Worm (Caenorhabditis elegans) whole organism, L4 larva: ENCODE results near the gene ragc-1.

ENCODE experiments used
- F37D6.2 ChIP-seq: sonication (generic microtip); optimal IDR thresholded peaks from 2 replicates; lab custom pipeline; 2016; ENCODE audit warnings: mild to moderate bottlenecking, missing genetic modification characterization, missing compliant biosample characterization
- F44E2.7 ChIP-seq: fragments of 200-800 bp; sonication (Bioruptor generic); IDR thresholded peaks from 2 replicates; pipeline ENCODE4 v2.1.2; 2022; ENCODE audit warnings: missing genetic modification characterization, missing compliant biosample characterization
- T20F7.1 ChIP-seq: fragments of 200-800 bp; sonication (Bioruptor generic); optimal IDR thresholded peaks from 2 replicates; lab custom pipeline; 2018; ENCODE audit warnings: mild to moderate bottlenecking, missing genetic modification characterization, missing compliant biosample characterization
- Y48G9A.11 ChIP-seq: fragments of 200-800 bp; sonication (Bioruptor generic); IDR thresholded peaks from 2 replicates; pipeline ENCODE4 v1.3.6; 2022; ENCODE audit warnings: missing genetic modification reagents, missing genetic modification characterization, missing compliant biosample characterization
- aha-1 ChIP-seq: fragments of 150-350 bp; peaks from one replicate; lab custom pipeline; 2014; ENCODE audit warnings: missing biosample characterization, missing genetic modification characterization
- ceh-20 ChIP-seq: fragments of 200-800 bp; sonication (Bioruptor generic); IDR thresholded peaks from 2 replicates; pipeline ENCODE4 v1.3.6; 2022; ENCODE audit warnings: missing genetic modification reagents, missing genetic modification characterization, missing compliant biosample characterization
- cey-2 ChIP-seq: sonication (generic microtip); optimal IDR thresholded peaks from 3 replicates; lab custom pipeline; 2017; ENCODE audit warnings: missing genetic modification characterization, mild to moderate bottlenecking, missing compliant biosample characterization, antibody characterized with exemption, borderline replicate concordance; ENCODE audit not compliant: insufficient read depth
- ctbp-1 ChIP-seq: fragments of 200-800 bp; sonication (Bioruptor generic); IDR thresholded peaks from 2 replicates; pipeline ENCODE4 v1.3.6; 2022; ENCODE audit warnings: missing genetic modification reagents, missing genetic modification characterization, missing compliant biosample characterization
- daf-12 ChIP-seq: fragments of 150-350 bp; optimal IDR thresholded peaks from 2 replicates; lab custom pipeline; 2014; ENCODE audit warnings: missing biosample characterization, missing genetic modification reagents, missing genetic modification characterization
- daf-16 ChIP-seq, 3 experiments: sonication (generic microtip); optimal IDR thresholded peaks; 2 replicates each; lab custom pipeline; 2016 to 2017; ENCODE audit warnings: missing genetic modification characterization in 3 of 3, missing genetic modification reagents in 3 of 3, mild to moderate bottlenecking in 2 of 3, missing compliant biosample characterization in 2 of 3, missing biosample characterization in 1 of 3, moderate library complexity in 1 of 3
- dmd-6 ChIP-seq: fragments of 200-800 bp; sonication (Bioruptor generic); IDR thresholded peaks from 2 replicates; pipeline ENCODE4 v1.3.6; 2022; ENCODE audit warnings: missing genetic modification reagents, missing genetic modification characterization, missing compliant biosample characterization
- dmd-9 ChIP-seq: fragments of 200-800 bp; sonication (Bioruptor generic); IDR thresholded peaks from 2 replicates; pipeline ENCODE4 v1.3.6; 2022; ENCODE audit warnings: missing genetic modification reagents, missing genetic modification characterization, missing compliant biosample characterization
- duxl-1 ChIP-seq: sonication (generic microtip); optimal IDR thresholded peaks from 2 replicates; lab custom pipeline; 2016; ENCODE audit warnings: mild to moderate bottlenecking, missing genetic modification characterization, moderate library complexity, missing compliant biosample characterization; ENCODE audit not compliant: poor library complexity
- dve-1 ChIP-seq: sonication (generic microtip); optimal IDR thresholded peaks from 2 replicates; lab custom pipeline; 2017; ENCODE audit warnings: antibody characterized with exemption, mild to moderate bottlenecking, missing genetic modification characterization, missing compliant biosample characterization; ENCODE audit not compliant: insufficient read depth
- egl-43 ChIP-seq: fragments of 200-800 bp; sonication (Bioruptor generic); IDR thresholded peaks from 2 replicates; pipeline ENCODE4 v1.3.6; 2022; ENCODE audit warnings: missing genetic modification reagents, missing genetic modification characterization, missing compliant biosample characterization
- hlh-11 ChIP-seq: fragments of 200-800 bp; sonication (Bioruptor generic); optimal IDR thresholded peaks from 2 replicates; lab custom pipeline; 2018; ENCODE audit warnings: mild to moderate bottlenecking, missing genetic modification characterization, missing compliant biosample characterization
- hlh-30 ChIP-seq: sonication (generic microtip); optimal IDR thresholded peaks from 2 replicates; lab custom pipeline; 2017; ENCODE audit warnings: antibody characterized with exemption, mild to moderate bottlenecking, missing genetic modification characterization, missing compliant biosample characterization; ENCODE audit not compliant: insufficient read depth
- hmg-1.1 ChIP-seq: fragments of 200-800 bp; sonication (Bioruptor generic); IDR thresholded peaks from 2 replicates; pipeline ENCODE4 v1.3.6; 2022; ENCODE audit warnings: missing genetic modification reagents, missing genetic modification characterization, missing compliant biosample characterization
- lin-1 ChIP-seq: fragments of 200-800 bp; sonication (Bioruptor generic); IDR thresholded peaks from 2 replicates; pipeline ENCODE4 v1.3.6; 2022; ENCODE audit warnings: missing genetic modification reagents, missing genetic modification characterization, missing compliant biosample characterization
- lin-13 ChIP-seq: fragments of 150-350 bp; optimal IDR thresholded peaks from 2 replicates; lab custom pipeline; 2014; ENCODE audit warnings: missing biosample characterization, missing genetic modification reagents, missing genetic modification characterization
- lin-15B ChIP-seq: fragments of 150-350 bp; sonication (generic microtip); optimal IDR thresholded peaks from 3 replicates; lab custom pipeline; 2014; ENCODE audit warnings: missing biosample characterization, missing genetic modification characterization
- lsy-2 ChIP-seq, 2 experiments: fragments of 150-350 bp in 1 of 2; sonication (generic microtip) in 1 of 2; optimal IDR thresholded peaks; 2 replicates each; lab custom pipeline; 2014 to 2017; ENCODE audit warnings: missing biosample characterization in 2 of 2, missing genetic modification characterization in 2 of 2
- madf-5 ChIP-seq, 2 experiments: fragments of 200-800 bp; sonication (Bioruptor generic); IDR thresholded peaks; 2 replicates each; pipeline ENCODE4 v1.3.6; 2022; ENCODE audit warnings: missing compliant biosample characterization in 2 of 2, missing genetic modification characterization in 2 of 2
- madf-9 ChIP-seq: fragments of 200-800 bp; sonication (Bioruptor generic); conservative IDR thresholded peaks from 2 replicates; pipeline ENCODE4 v1.3.6; 2022; ENCODE audit warnings: missing genetic modification reagents, missing genetic modification characterization, missing compliant biosample characterization
- mdl-1 ChIP-seq, 2 experiments: fragments of 150-350 bp in 1 of 2; sonication (generic microtip) in 1 of 2; optimal IDR thresholded peaks; 2 replicates each; lab custom pipeline; 2014 to 2017; ENCODE audit warnings: missing biosample characterization in 2 of 2, missing genetic modification characterization in 2 of 2
- mdt-29 ChIP-seq: fragments of 200-800 bp; sonication (Bioruptor generic); IDR thresholded peaks from 2 replicates; pipeline ENCODE4 v1.3.6; 2022; ENCODE audit warnings: missing genetic modification reagents, missing genetic modification characterization, missing compliant biosample characterization
- mep-1 ChIP-seq: fragments of 150-350 bp; sonication (generic microtip); optimal IDR thresholded peaks from 3 replicates; lab custom pipeline; 2014; ENCODE audit warnings: missing biosample characterization, missing genetic modification characterization
- mxl-3 ChIP-seq: fragments of 200-800 bp; sonication (Bioruptor generic); optimal IDR thresholded peaks from 2 replicates; lab custom pipeline; 2018; ENCODE audit warnings: mild to moderate bottlenecking, missing genetic modification characterization, missing compliant biosample characterization
- nhr-10 ChIP-seq: fragments of 150-350 bp; optimal IDR thresholded peaks from 2 replicates; lab custom pipeline; 2014; ENCODE audit warnings: missing biosample characterization, missing genetic modification characterization
- nhr-11 ChIP-seq: fragments of 150-350 bp; optimal IDR thresholded peaks from 2 replicates; lab custom pipeline; 2014; ENCODE audit warnings: missing biosample characterization, missing genetic modification characterization
- nhr-28 ChIP-seq: fragments of 150-350 bp; optimal IDR thresholded peaks from 2 replicates; lab custom pipeline; 2014; ENCODE audit warnings: missing biosample characterization, missing genetic modification characterization
- nhr-42 ChIP-seq: fragments of 200-800 bp; sonication (Bioruptor generic); IDR thresholded peaks from 2 replicates; pipeline ENCODE4 v1.3.6; 2022; ENCODE audit warnings: missing genetic modification characterization, missing compliant biosample characterization
- nhr-76 ChIP-seq: fragments of 150-350 bp; optimal IDR thresholded peaks from 2 replicates; lab custom pipeline; 2014; ENCODE audit warnings: missing biosample characterization, missing genetic modification characterization
- nhr-77 ChIP-seq: fragments of 150-350 bp; optimal IDR thresholded peaks from 2 replicates; lab custom pipeline; 2014; ENCODE audit warnings: missing biosample characterization, missing genetic modification characterization
- pqm-1 ChIP-seq: sonication (generic microtip); optimal IDR thresholded peaks from 2 replicates; lab custom pipeline; 2017; ENCODE audit warnings: missing biosample characterization, missing genetic modification characterization
- rbr-2 ChIP-seq: sonication (generic microtip); optimal IDR thresholded peaks from 2 replicates; lab custom pipeline; 2016; ENCODE audit warnings: missing genotype, missing genetic modification characterization, missing compliant biosample characterization
- sdz-12 ChIP-seq: fragments of 200-800 bp; sonication (Bioruptor generic); optimal IDR thresholded peaks from 2 replicates; lab custom pipeline; 2018; ENCODE audit warnings: mild to moderate bottlenecking, missing genetic modification characterization, missing compliant biosample characterization
- set-16 ChIP-seq: fragments of 200-800 bp; sonication (Bioruptor generic); IDR thresholded peaks from 2 replicates; pipeline ENCODE4 v1.3.6; 2022; ENCODE audit warnings: missing genetic modification reagents, missing genetic modification characterization, missing compliant biosample characterization
- spr-1 ChIP-seq: sonication (generic microtip); optimal IDR thresholded peaks from 2 replicates; lab custom pipeline; 2016; ENCODE audit warnings: mild to moderate bottlenecking, missing genetic modification characterization, missing compliant biosample characterization
- tag-97 ChIP-seq: fragments of 200-800 bp; sonication (Bioruptor generic); IDR thresholded peaks from 2 replicates; pipeline ENCODE4 v1.3.6; 2022; ENCODE audit warnings: missing genetic modification characterization, missing compliant biosample characterization
- unc-130 ChIP-seq: sonication (generic microtip); optimal IDR thresholded peaks from 2 replicates; lab custom pipeline; 2016; ENCODE audit warnings: missing genetic modification reagents, missing genetic modification characterization, missing compliant biosample characterization
- unc-62 ChIP-seq, 3 experiments: fragments of 150-350 bp in 1 of 3; sonication (generic microtip); optimal IDR thresholded peaks in 2 of 3; peaks in 1 of 3; 1 replicate in 1 of 3; 2 replicates in 2 of 3; lab custom pipeline; 2014 to 2017; ENCODE audit warnings: missing biosample characterization in 3 of 3, missing genetic modification characterization in 3 of 3, missing genetic modification reagents in 3 of 3, missing genotype in 1 of 3
- zip-11 ChIP-seq: fragments of 200-800 bp; sonication (Bioruptor generic); IDR thresholded peaks from 2 replicates; pipeline ENCODE4 v1.3.6; 2022; ENCODE audit warnings: missing genetic modification characterization, missing compliant biosample characterization

ragc-1 gene

ce11 chrIV:11638016-11638415 lies 33.3 kb upstream of the ragc-1 start, which contains the start of gene rbm-17:
rbm-17 (plus strand) TSS chrIV:11638316.
- TF ChIP-seq dmd-9 (no peak), mxl-3 (GFP tag; lab: Kevin White, UChicago) (no peak), aha-1 (peak; percentile 43), spr-1 (tag; lab: Kevin White, UChicago) (no peak), cey-2 (no peak), pqm-1 (no peak), unc-62 (GFP tag; optimal IDR thresholded peaks at IDR 0.05 in 1 of 2; lab: Kevin White, UChicago) (peak in 1 of 2 experiments; percentile 1), unc-62 (tag; optimal IDR thresholded peaks at IDR 0.05; lab: Kevin White, UChicago) (no peak), lin-13 (no peak), tag-97 (GFP tag; lab: Robert Waterston, UW) (no peak), mdl-1 (tag; optimal IDR thresholded peaks at IDR 0.05; lab: Kevin White, UChicago) (no peak), rbr-2 (tag; lab: Kevin White, UChicago) (no peak), lsy-2 (tag; optimal IDR thresholded peaks at IDR 0.05; lab: Kevin White, UChicago) (peak in 1 of 2 experiments; percentile 9), F37D6.2 (tag; lab: Kevin White, UChicago) (no peak), ctbp-1 (no peak), unc-130 (no peak)

DNA sequence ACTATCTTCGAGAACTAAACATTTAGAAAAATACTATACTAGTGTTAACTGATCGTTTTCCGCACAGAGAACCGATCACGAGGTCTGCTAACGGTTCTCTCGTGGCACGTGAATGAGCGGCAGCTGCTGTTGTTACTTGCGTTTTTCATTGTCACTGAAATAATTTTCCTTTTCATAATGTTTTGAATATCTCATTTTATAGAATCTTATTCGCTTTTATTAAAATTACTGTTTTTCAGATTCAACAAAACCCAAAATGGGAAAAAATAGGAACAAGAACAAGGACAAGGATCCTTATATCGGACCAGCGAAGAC lies 31.6 kb upstream of the ragc-1 start, which contains the start of gene F58B3.6:
F58B3.6 (plus strand) TSS at position 240 of the 315 bp plus-strand sequence.
- TF ChIP-seq lsy-2 (tag; optimal IDR thresholded peaks at IDR 0.05; lab: Kevin White, UChicago) (peak in 1 of 2 experiments; percentile 38), dve-1 (peak; percentile 83), hlh-30 (peak; percentile 96), daf-16 (GFP tag; optimal IDR thresholded peaks at IDR 0.05; lab: Kevin White, UChicago) (peak in 1 of 2 experiments; percentile 2), daf-16 (tag; optimal IDR thresholded peaks at IDR 0.05; lab: Kevin White, UChicago) (no peak), egl-43 (GFP tag; lab: Robert Waterston, UW) (no peak), mep-1 (peak; percentile 30), lin-15B (no peak), T20F7.1 (GFP tag; lab: Kevin White, UChicago) (no peak), nhr-28 (tag; lab: Kevin White, UChicago) (peak; percentile 72), F44E2.7 (GFP tag; lab: Robert Waterston, UW) (no peak), dmd-6 (no peak), daf-12 (tag; lab: Kevin White, UChicago) (no peak), madf-5 (GFP tag; IDR thresholded peaks at IDR 0.05; lab: Robert Waterston, UW) (no peak), hmg-1.1 (GFP tag; lab: Robert Waterston, UW) (0 out of 2 replicates have a peak, but pooled peaks have one; percentile 24), nhr-77 (tag; lab: Kevin White, UChicago) (no peak), mxl-3 (GFP tag; lab: Kevin White, UChicago) (no peak), nhr-11 (tag; lab: Kevin White, UChicago) (peak; percentile 37), ceh-20 (GFP tag; lab: Robert Waterston, UW) (no peak), aha-1 (peak; percentile 62), hlh-11 (tag; lab: Kevin White, UChicago) (peak; percentile 74), mdl-1 (tag; optimal IDR thresholded peaks at IDR 0.05; lab: Kevin White, UChicago) (peak in 1 of 2 experiments; percentile 64), sdz-12 (GFP tag; lab: Kevin White, UChicago) (no peak), Y48G9A.11 (GFP tag; lab: Robert Waterston, UW) (no peak), nhr-42 (no peak)

ce11 chrIV:11635437-11636408 lies 31.0 kb upstream of the ragc-1 start, which contains the start of gene mars-1:
mars-1 (minus strand) TSS chrIV:11635487.
- TF ChIP-seq lsy-2 (tag; optimal IDR thresholded peaks at IDR 0.05; lab: Kevin White, UChicago) (peak; percentile 12 to 80), nhr-10 (tag; lab: Kevin White, UChicago) (no peak), duxl-1 (no peak), set-16 (GFP tag; lab: Robert Waterston, UW) (no peak), hlh-11 (tag; lab: Kevin White, UChicago) (peak; percentile 64), daf-16 (GFP tag; optimal IDR thresholded peaks at IDR 0.05; lab: Kevin White, UChicago) (peak in 1 of 2 experiments; percentile 50), daf-16 (tag; optimal IDR thresholded peaks at IDR 0.05; lab: Kevin White, UChicago) (peak; percentile 55), zip-11 (GFP tag; lab: Robert Waterston, UW) (no peak), madf-9 (GFP tag; lab: Robert Waterston, UW) (no peak), unc-62 (GFP tag; optimal IDR thresholded peaks at IDR 0.05 in 1 of 2; lab: Kevin White, UChicago) (peak in 1 of 2 experiments; percentile 51), unc-62 (tag; optimal IDR thresholded peaks at IDR 0.05; lab: Kevin White, UChicago) (no peak), lin-1 (GFP tag; lab: Robert Waterston, UW) (no peak), ceh-20 (GFP tag; lab: Robert Waterston, UW) (no peak), tag-97 (GFP tag; lab: Robert Waterston, UW) (no peak), nhr-76 (tag; lab: Kevin White, UChicago) (no peak), mdt-29 (GFP tag; lab: Robert Waterston, UW) (no peak), F44E2.7 (GFP tag; lab: Robert Waterston, UW) (no peak), dmd-9 (peak; percentile 36; the same call in 1 of the 2 replicates)
